Fruit fly (Drosophila melanogaster): ENCODE results near the gene opm.

Gene opm

dm6 chrX:15043013-15043699 is 23.1 kb downstream of the opm start (continued):
- peak; percentile 74 for TF ChIP-seq CG14710 (tag; optimal IDR thresholded peaks at IDR 0.05)
- peak; percentile 14 to 88 for TF ChIP-seq bsh (GFP tag; optimal IDR thresholded peaks at IDR 0.05)
- peak; percentile 85 for TF ChIP-seq CG11723 (GFP tag; optimal IDR thresholded peaks at IDR 0.05)
- TF ChIP-seq ara (GFP tag; IDR thresholded peaks at IDR 0.05): peak; percentile 81
- TF ChIP-seq CG14667 (GFP tag; IDR thresholded peaks at IDR 0.05): no peak
- peak; percentile 94 for TF ChIP-seq CG17359 (tag; optimal IDR thresholded peaks at IDR 0.05)
- peak; percentile 86 for TF ChIP-seq PHDP (tag; optimal IDR thresholded peaks at IDR 0.05)
- TF ChIP-seq tap (tag; optimal IDR thresholded peaks at IDR 0.05): peak; percentile 85
- peak; percentile 59 for TF ChIP-seq CTCF (GFP tag; optimal IDR thresholded peaks at IDR 0.05)
- peak; percentile 40 for TF ChIP-seq B-H2 (GFP tag; optimal IDR thresholded peaks at IDR 0.05)
- peak; percentile 30 for TF ChIP-seq CG17186 (GFP tag; optimal IDR thresholded peaks at IDR 0.05)
- peak; percentile 95 for TF ChIP-seq CG7987 (GFP tag; optimal IDR thresholded peaks at IDR 0.05)
- TF ChIP-seq CG17568 (GFP tag; optimal IDR thresholded peaks at IDR 0.05): peak; percentile 90
- peak; percentile 72 for TF ChIP-seq CG4360 (GFP tag; IDR thresholded peaks at IDR 0.05)
- peak; percentile 97 for TF ChIP-seq kni (GFP tag; optimal IDR thresholded peaks at IDR 0.05)
- TF ChIP-seq p53 (GFP tag; optimal IDR thresholded peaks at IDR 0.05): peak; percentile 51
- peak; percentile 79 for TF ChIP-seq HmgZ (tag; optimal IDR thresholded peaks at IDR 0.05)
- TF ChIP-seq nau (GFP tag; optimal IDR thresholded peaks at IDR 0.05): peak; percentile 94
- peak; percentile 84 for TF ChIP-seq CG12299 (tag; optimal IDR thresholded peaks at IDR 0.05)
- TF ChIP-seq Nf-YC (tag; optimal IDR thresholded peaks at IDR 0.05): peak; percentile 47
- TF ChIP-seq caup (GFP tag; optimal IDR thresholded peaks at IDR 0.05; ENCODE audit: severe bottlenecking): peak; percentile 90
- peak; percentile 14 for TF ChIP-seq CG17802 (tag; optimal IDR thresholded peaks at IDR 0.05)
- TF ChIP-seq CG18476 (GFP tag; optimal IDR thresholded peaks at IDR 0.05): peak; percentile 81
- peak; percentile 81 for TF ChIP-seq schlank (tag; optimal IDR thresholded peaks at IDR 0.05)
- peak; percentile 91 for TF ChIP-seq HLHmδ (GFP tag; optimal IDR thresholded peaks at IDR 0.05)
- TF ChIP-seq CG8281 (tag; optimal IDR thresholded peaks at IDR 0.05): peak; percentile 63
- TF ChIP-seq kah (GFP tag; optimal IDR thresholded peaks at IDR 0.05): peak; percentile 77
- TF ChIP-seq CG4820 (GFP tag; optimal IDR thresholded peaks at IDR 0.05): peak; percentile 66
- peak; percentile 42 for TF ChIP-seq trem (tag; optimal IDR thresholded peaks at IDR 0.05)
- TF ChIP-seq Dbx (GFP tag; IDR thresholded peaks at IDR 0.05): peak; percentile 40; the same call in 1 of the 3 replicates
- TF ChIP-seq CG2120 (GFP tag; optimal IDR thresholded peaks at IDR 0.05): peak; percentile 39
- TF ChIP-seq sens-2 (GFP tag; IDR thresholded peaks at IDR 0.05): 0 out of 2 replicates have a peak, but pooled peaks have one; percentile 20
- no peak for TF ChIP-seq zf30C (GFP tag; optimal IDR thresholded peaks at IDR 0.05)
- TF ChIP-seq CG1233 (GFP tag; optimal IDR thresholded peaks at IDR 0.05): peak; percentile 91
- TF ChIP-seq Usf (GFP tag; optimal IDR thresholded peaks at IDR 0.05): peak; percentile 22
- TF ChIP-seq pzg (GFP tag; optimal IDR thresholded peaks at IDR 0.05): no peak
- peak; percentile 16 for TF ChIP-seq CG3065 (GFP tag; optimal IDR thresholded peaks at IDR 0.05)
- TF ChIP-seq CG4424 (GFP tag; optimal IDR thresholded peaks at IDR 0.05): peak; percentile 67
- TF ChIP-seq Chrac-16 (GFP tag; optimal IDR thresholded peaks at IDR 0.05): no peak
- no peak for TF ChIP-seq jumu (GFP tag; optimal IDR thresholded peaks at IDR 0.05)
- TF ChIP-seq inv (GFP tag; IDR thresholded peaks at IDR 0.05; ENCODE audit: partially characterized antibody): no peak
- TF ChIP-seq CG11695 (GFP tag; IDR thresholded peaks at IDR 0.05): peak; percentile 72
- no peak for TF ChIP-seq CG6175 (GFP tag; IDR thresholded peaks at IDR 0.05)
- peak; percentile 72 for TF ChIP-seq gcm2 (GFP tag; optimal IDR thresholded peaks at IDR 0.05)
- TF ChIP-seq CG4282 (GFP tag; optimal IDR thresholded peaks at IDR 0.05): no peak
- peak; percentile 67 for TF ChIP-seq trh (GFP tag; optimal IDR thresholded peaks at IDR 0.05)
- TF ChIP-seq CG11247 (GFP tag; IDR thresholded peaks at IDR 0.05): peak; percentile 72
- peak; percentile 56 for TF ChIP-seq mam (GFP tag; optimal IDR thresholded peaks at IDR 0.05)
- TF ChIP-seq sc (optimal IDR thresholded peaks at IDR 0.05): no peak
- TF ChIP-seq sc (GFP tag; optimal IDR thresholded peaks at IDR 0.05): peak; percentile 90
